Fruit fly (Drosophila melanogaster): ENCODE measurements around the gene Alg2.
A peak's percentile ranks its signal among the peaks of the same experiment; 100 is the strongest.

The Alg2 gene

DNA sequence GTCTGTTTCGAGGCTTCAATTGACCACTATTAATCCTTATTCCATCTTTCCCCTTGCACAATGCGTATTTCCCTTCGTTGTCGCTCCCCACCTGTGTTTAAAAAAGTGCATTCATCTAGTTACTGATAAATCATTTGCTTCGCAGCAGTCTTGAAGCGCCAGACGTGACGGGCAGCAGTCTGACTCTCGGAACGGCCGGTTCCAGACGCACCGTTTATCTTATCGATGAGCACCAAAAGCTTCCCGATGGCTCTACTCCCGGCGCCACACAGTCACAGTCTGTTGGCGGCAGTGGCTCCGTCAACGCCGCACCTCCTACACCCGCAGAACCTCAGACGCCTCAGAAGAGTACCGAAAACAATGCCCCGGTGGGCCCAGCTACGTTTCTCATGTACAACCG is 40.5 kb downstream of the Alg2 start, which contains the start of gene CG42494:
TSS of gene CG42494 (plus strand) at position 301 of the 400 bp plus-strand sequence.
- no peak for TF ChIP-seq ey (GFP tag; optimal IDR thresholded peaks at IDR 0.05)
- no peak for TF ChIP-seq brk (GFP tag; optimal IDR thresholded peaks at IDR 0.05)
- no peak for TF ChIP-seq OdsH (GFP tag; optimal IDR thresholded peaks at IDR 0.05)
- TF ChIP-seq Mio (GFP tag; optimal IDR thresholded peaks at IDR 0.05), result no peak
- no peak for TF ChIP-seq N (GFP tag; optimal IDR thresholded peaks at IDR 0.05)
- no peak for TF ChIP-seq CG32264 (GFP tag; optimal IDR thresholded peaks at IDR 0.05)
- no peak for TF ChIP-seq sv (GFP tag; optimal IDR thresholded peaks at IDR 0.05)
- TF ChIP-seq rgr (GFP tag; optimal IDR thresholded peaks at IDR 0.05), result no peak
- no peak for TF ChIP-seq Jra (GFP tag; optimal IDR thresholded peaks at IDR 0.05)
- no peak for TF ChIP-seq tai (GFP tag; optimal IDR thresholded peaks at IDR 0.05)
- no peak for TF ChIP-seq Hr78 (GFP tag; optimal IDR thresholded peaks at IDR 0.05)
- TF ChIP-seq Dif (GFP tag; optimal IDR thresholded peaks at IDR 0.05; ENCODE audit: partially characterized antibody), result no peak

DNA sequence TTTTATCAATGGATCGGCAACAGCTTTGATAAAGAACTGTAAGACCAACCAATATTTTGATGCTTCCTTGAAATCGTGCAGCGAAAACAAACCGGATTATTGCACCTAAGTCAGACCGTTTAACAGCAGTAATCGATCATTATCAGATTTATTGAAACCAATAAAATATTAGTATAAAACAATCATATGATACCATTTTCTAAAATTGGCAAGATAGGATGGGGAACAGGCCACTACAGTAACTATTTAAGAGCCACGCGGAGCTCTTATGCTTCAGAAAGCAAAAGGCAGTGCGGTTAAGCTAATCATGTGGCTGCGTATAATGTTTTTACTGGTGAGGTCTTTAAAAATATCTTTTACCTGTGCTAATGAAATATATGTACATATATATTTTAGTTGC is 42.8 kb downstream of the Alg2 start, which contains the start of gene CG32284:
TSS of gene CG32284 (plus strand) at position 301 of the 400 bp plus-strand sequence.
- TF ChIP-seq dmrt93B (GFP tag; optimal IDR thresholded peaks at IDR 0.05), result no peak
- TF ChIP-seq h (GFP tag; optimal IDR thresholded peaks at IDR 0.05), result no peak
- no peak for TF ChIP-seq pan (optimal IDR thresholded peaks at IDR 0.05)

dm6 chr3L:3187263-3187662 is 43.7 kb downstream of the Alg2 start, which contains the start of gene CG14957:
Gene CG14957 (plus strand): TSS chr3L:3187563.
- TF ChIP-seq Hr78 (GFP tag; optimal IDR thresholded peaks at IDR 0.05) (no peak), Dif (GFP tag; optimal IDR thresholded peaks at IDR 0.05; ENCODE audit: partially characterized antibody) (no peak), pan (optimal IDR thresholded peaks at IDR 0.05) (no peak), fru (GFP tag; optimal IDR thresholded peaks at IDR 0.05) (no peak), Sp1 (GFP tag; optimal IDR thresholded peaks at IDR 0.05) (peak; percentile 31), dsf (GFP tag; optimal IDR thresholded peaks at IDR 0.05; ENCODE audit: borderline replicate concordance) (no peak), h (GFP tag; optimal IDR thresholded peaks at IDR 0.05) (no peak), Abd-B (GFP tag; optimal IDR thresholded peaks at IDR 0.05) (no peak), psq (GFP tag; optimal IDR thresholded peaks at IDR 0.05) (no peak), N (GFP tag; optimal IDR thresholded peaks at IDR 0.05) (no peak), Mio (GFP tag; optimal IDR thresholded peaks at IDR 0.05) (no peak), woc (GFP tag; optimal IDR thresholded peaks at IDR 0.05) (no peak), foxo (GFP tag; optimal IDR thresholded peaks at IDR 0.05) (no peak), Hr83 (GFP tag; optimal IDR thresholded peaks at IDR 0.05; ENCODE audit: poor library complexity, severe bottlenecking) (peak; percentile 18), Hnf4 (GFP tag; optimal IDR thresholded peaks at IDR 0.05) (peak; percentile 18), GATAd (GFP tag; optimal IDR thresholded peaks at IDR 0.05) (no peak)

dm6 chr3L:3189647-3190046 is 46.0 kb downstream of the Alg2 start, which contains the start of the genes CG42525 and CG14958:
Gene CG42525 (minus strand): TSS chr3L:3189747.
Gene CG14958 (plus strand): TSS chr3L:3189978.
- TF ChIP-seq h (GFP tag; optimal IDR thresholded peaks at IDR 0.05) (no peak), fru (GFP tag; optimal IDR thresholded peaks at IDR 0.05) (no peak), CrebA (GFP tag; optimal IDR thresholded peaks at IDR 0.05; ENCODE audit: borderline replicate concordance) (no peak), Jra (GFP tag; optimal IDR thresholded peaks at IDR 0.05) (no peak)

dm6 chr3L:3192333-3192894 is 48.8 kb downstream of the Alg2 start, which contains the start of gene CG14965:
Gene CG14965 (minus strand): TSS chr3L:3192491.
- TF ChIP-seq foxo (GFP tag; optimal IDR thresholded peaks at IDR 0.05), result no peak
- no peak for TF ChIP-seq CG32264 (GFP tag; optimal IDR thresholded peaks at IDR 0.05)
- TF ChIP-seq CrebA (GFP tag; optimal IDR thresholded peaks at IDR 0.05; ENCODE audit: borderline replicate concordance), result no peak
- no peak for TF ChIP-seq woc (GFP tag; optimal IDR thresholded peaks at IDR 0.05)
- TF ChIP-seq dsf (GFP tag; optimal IDR thresholded peaks at IDR 0.05; ENCODE audit: borderline replicate concordance), result no peak
- no peak for TF ChIP-seq HLH106 (tag; optimal IDR thresholded peaks at IDR 0.05)
- no peak for TF ChIP-seq GATAd (GFP tag; optimal IDR thresholded peaks at IDR 0.05)
- TF ChIP-seq pan (optimal IDR thresholded peaks at IDR 0.05), result no peak
- peak; percentile 76 for TF ChIP-seq Hr83 (GFP tag; optimal IDR thresholded peaks at IDR 0.05; ENCODE audit: poor library complexity, severe bottlenecking)
- no peak for TF ChIP-seq rgr (GFP tag; optimal IDR thresholded peaks at IDR 0.05)
- TF ChIP-seq Vsx2 (GFP tag; optimal IDR thresholded peaks at IDR 0.05; ENCODE audit: partially characterized antibody), result no peak
- TF ChIP-seq Jra (GFP tag; optimal IDR thresholded peaks at IDR 0.05), result peak; percentile 8
- TF ChIP-seq jim (GFP tag; optimal IDR thresholded peaks at IDR 0.05), result no peak
- TF ChIP-seq Myc (optimal IDR thresholded peaks at IDR 0.05), result no peak
- TF ChIP-seq Hr78 (GFP tag; optimal IDR thresholded peaks at IDR 0.05), result no peak
